Worm (Caenorhabditis elegans) whole organism, midembryonic: ENCODE results near the gene Y69H2.15.

Experiments used
- ref-1 ChIP-seq: fragments of 200-800 bp; sonication (Bioruptor generic); conservative IDR thresholded peaks from 2 replicates; pipeline ENCODE4 v1.3.6; 2022; ENCODE audit warnings: missing genetic modification reagents, missing genetic modification characterization, missing compliant biosample characterization
- tab-1 ChIP-seq: fragments of 200-800 bp; sonication (Bioruptor generic); IDR thresholded peaks from 2 replicates; pipeline ENCODE4 v1.3.6; 2022; ENCODE audit warnings: missing genetic modification characterization, missing compliant biosample characterization
- ztf-23 ChIP-seq: fragments of 200-800 bp; sonication (Bioruptor generic); IDR thresholded peaks from 2 replicates; pipeline ENCODE4 v1.3.6; 2022; ENCODE audit warnings: missing genetic modification reagents, missing genetic modification characterization, missing compliant biosample characterization
- ztf-29 ChIP-seq: fragments of 200-800 bp; sonication (Bioruptor generic); IDR thresholded peaks from 2 replicates; pipeline ENCODE4 v1.3.6; 2022; ENCODE audit warnings: missing genetic modification reagents, missing genetic modification characterization, missing compliant biosample characterization

DNA sequence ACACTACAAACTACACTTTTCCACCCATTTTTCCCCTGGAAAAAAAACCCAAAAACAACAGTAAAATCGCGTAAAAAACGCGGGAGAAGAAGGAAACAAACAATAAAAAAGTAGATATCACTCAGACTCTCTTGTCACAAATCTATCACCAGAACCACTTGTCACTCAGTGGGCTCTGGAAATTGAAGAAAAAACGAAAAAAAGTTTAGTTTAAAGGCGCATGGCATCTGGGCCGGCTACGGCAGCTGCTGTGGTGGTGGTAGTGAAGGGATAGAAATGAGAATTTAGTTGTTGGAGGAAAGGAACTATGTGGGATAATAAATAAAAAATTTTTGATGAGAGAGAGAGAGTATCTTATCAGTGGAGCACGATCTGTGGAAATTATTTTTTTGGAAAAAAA, 781 bp upstream of the Y69H2.15 start:
- no peak for TF ChIP-seq ref-1
- TF ChIP-seq tab-1, result no peak
- TF ChIP-seq ztf-23, result no peak
- TF ChIP-seq ztf-29 (GFP tag; lab: Robert Waterston, UW), result no peak
